Worm (Caenorhabditis elegans) whole organism, L4/young adult: ENCODE measurements around the gene F58E6.11.

Source experiments
- dao-5 ChIP-seq: sonication (generic microtip); optimal IDR thresholded peaks from 2 replicates; lab custom pipeline; 2016; ENCODE audit warnings: missing genotype, missing genetic modification characterization, moderate library complexity, missing compliant biosample characterization
- him-1 ChIP-seq: sonication (generic microtip); optimal IDR thresholded peaks from 2 replicates; lab custom pipeline; 2016; ENCODE audit warnings: missing genotype, missing genetic modification reagents, missing genetic modification characterization, missing compliant biosample characterization

DNA sequence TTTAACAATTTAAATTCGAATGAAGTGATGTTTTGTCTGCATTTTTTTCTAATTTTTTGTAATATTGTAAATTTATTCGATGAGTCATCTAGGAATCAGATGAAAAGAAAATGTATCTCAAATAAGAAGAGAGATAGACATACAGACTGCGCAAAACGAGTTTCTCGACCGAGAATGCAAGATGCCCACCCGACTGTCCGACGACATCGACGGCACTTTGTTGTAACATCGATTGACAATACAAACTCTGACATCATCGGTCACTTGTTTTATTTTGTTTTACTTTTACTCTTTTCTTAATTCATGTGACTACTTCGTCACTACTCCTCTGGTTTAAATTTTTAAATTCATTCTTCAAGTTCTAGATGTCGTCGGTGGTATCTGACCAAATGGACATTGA lies 16.9 kb downstream of the F58E6.11 start, which contains the start of gene sta-2:
- TF ChIP-seq him-1 (tag; lab: Kevin White, UChicago) (no peak), dao-5 (tag; lab: Kevin White, UChicago) (no peak)
